Worm (Caenorhabditis elegans) whole organism, young adult: ENCODE measurements around the gene tebp-1.

Experiments used
- B0019.2 ChIP-seq: fragments of 200-800 bp; sonication (Bioruptor generic); conservative IDR thresholded peaks from 2 replicates; pipeline ENCODE4 v1.3.6; 2022; ENCODE audit warnings: missing genetic modification reagents, missing genetic modification characterization, missing compliant biosample characterization
- B0035.1 ChIP-seq: sonication (generic microtip); optimal IDR thresholded peaks from 2 replicates; lab custom pipeline; 2016; ENCODE audit warnings: missing genetic modification characterization, mild to moderate bottlenecking, missing compliant biosample characterization, missing genotype, missing genetic modification reagents
- B0336.3 ChIP-seq: fragments of 200-800 bp; sonication (Bioruptor generic); IDR thresholded peaks from 2 replicates; pipeline ENCODE4 v1.3.6; 2022; ENCODE audit warnings: missing genetic modification characterization, missing compliant biosample characterization
- D2030.7 ChIP-seq: fragments of 200-800 bp; sonication (Bioruptor generic); IDR thresholded peaks from 2 replicates; pipeline ENCODE4 v1.3.6; 2022; ENCODE audit warnings: missing genetic modification reagents, missing genetic modification characterization, missing compliant biosample characterization
- F49E8.2 ChIP-seq: sonication (generic microtip); optimal IDR thresholded peaks from 3 replicates; lab custom pipeline; 2017; ENCODE audit warnings: missing genetic modification characterization, mild to moderate bottlenecking, missing compliant biosample characterization, antibody characterized with exemption, moderate library complexity; ENCODE audit not compliant: insufficient read depth
- F55B11.4 ChIP-seq: sonication (generic microtip); optimal IDR thresholded peaks from 2 replicates; lab custom pipeline; 2016; ENCODE audit warnings: missing compliant biosample characterization, missing genetic modification characterization, borderline replicate concordance; ENCODE audit not compliant: insufficient read depth
- T26A5.8 ChIP-seq: sonication (generic microtip); optimal IDR thresholded peaks from 2 replicates; lab custom pipeline; 2016; ENCODE audit warnings: missing genetic modification characterization, missing compliant biosample characterization
- Y53G8AR.9 ChIP-seq: fragments of 200-800 bp; sonication (Bioruptor generic); conservative IDR thresholded peaks from 2 replicates; pipeline ENCODE4 v1.3.6; 2022; ENCODE audit warnings: missing genetic modification reagents, missing genetic modification characterization, missing compliant biosample characterization
- Y67H2A.10 ChIP-seq: fragments of 200-800 bp; sonication (Bioruptor generic); conservative IDR thresholded peaks from 2 replicates; pipeline ENCODE4 v1.3.6; 2022; ENCODE audit warnings: missing genetic modification reagents, missing genetic modification characterization, missing compliant biosample characterization
- Y79H2A.3 ChIP-seq: fragments of 200-800 bp; sonication (Bioruptor generic); conservative IDR thresholded peaks from 2 replicates; pipeline ENCODE4 v1.3.6; 2022; ENCODE audit warnings: missing genetic modification reagents, missing genetic modification characterization, missing compliant biosample characterization
- ZK185.1 ChIP-seq: sonication (generic microtip); optimal IDR thresholded peaks from 2 replicates; lab custom pipeline; 2016; ENCODE audit warnings: mild to moderate bottlenecking, missing genetic modification characterization, missing compliant biosample characterization; ENCODE audit not compliant: poor library complexity, severe bottlenecking
- ama-1 ChIP-seq, 3 experiments: fragments of 150-350 bp in 1 of 3; sonication (generic microtip) in 2 of 3; optimal IDR thresholded peaks; 2 replicates each; lab custom pipeline; 2014 to 2018; ENCODE audit warnings: missing biosample characterization in 2 of 3, missing genetic modification characterization in 2 of 3, missing genetic modification reagents in 2 of 3
- aptf-2 ChIP-seq: fragments of 200-800 bp; sonication (Bioruptor generic); conservative IDR thresholded peaks from 2 replicates; pipeline ENCODE4 v1.3.6; 2022; ENCODE audit warnings: missing genetic modification reagents, missing genetic modification characterization, missing compliant biosample characterization
- atf-7 ChIP-seq: sonication (generic microtip); optimal IDR thresholded peaks from 2 replicates; lab custom pipeline; 2017; ENCODE audit warnings: mild to moderate bottlenecking, missing genetic modification characterization, missing compliant biosample characterization
- athp-1 ChIP-seq: sonication (generic microtip); optimal IDR thresholded peaks from 2 replicates; lab custom pipeline; 2017; ENCODE audit warnings: mild to moderate bottlenecking, missing genetic modification characterization, missing compliant biosample characterization
- attf-5 ChIP-seq: fragments of 200-800 bp; sonication (Bioruptor generic); optimal IDR thresholded peaks from 2 replicates; lab custom pipeline; 2018; ENCODE audit warnings: mild to moderate bottlenecking, missing genetic modification characterization, missing compliant biosample characterization
- cebp-2 ChIP-seq: fragments of 200-800 bp; sonication (Bioruptor generic); IDR thresholded peaks from 2 replicates; pipeline ENCODE4 v1.3.6; 2022; ENCODE audit warnings: missing genetic modification characterization, missing compliant biosample characterization
- ceh-40 ChIP-seq: fragments of 200-800 bp; sonication (Bioruptor generic); IDR thresholded peaks from 2 replicates; pipeline ENCODE4 v1.3.6; 2022; ENCODE audit warnings: missing genetic modification characterization, missing compliant biosample characterization
- ceh-91 ChIP-seq: fragments of 200-800 bp; sonication (Bioruptor generic); IDR thresholded peaks from 2 replicates; pipeline ENCODE4 v1.3.6; 2022; ENCODE audit warnings: missing genetic modification reagents, missing genetic modification characterization, missing compliant biosample characterization
- chd-7 ChIP-seq: sonication (generic microtip); optimal IDR thresholded peaks from 2 replicates; lab custom pipeline; 2016; ENCODE audit warnings: mild to moderate bottlenecking, missing genetic modification characterization, moderate library complexity, missing compliant biosample characterization
- die-1 ChIP-seq: sonication (generic microtip); optimal IDR thresholded peaks from 2 replicates; lab custom pipeline; 2016; ENCODE audit warnings: missing genotype, mild to moderate bottlenecking, missing genetic modification characterization, missing compliant biosample characterization
- dox-1 ChIP-seq: fragments of 200-800 bp; sonication (Bioruptor generic); IDR thresholded peaks from 2 replicates; pipeline ENCODE4 v1.3.6; 2022; ENCODE audit warnings: missing genetic modification reagents, missing genetic modification characterization, missing compliant biosample characterization
- efl-1 ChIP-seq: fragments of 150-350 bp; optimal IDR thresholded peaks from 2 replicates; lab custom pipeline; 2014; ENCODE audit warnings: missing biosample characterization, missing genetic modification reagents, missing genetic modification characterization
- him-1 ChIP-seq: sonication (generic microtip); optimal IDR thresholded peaks from 2 replicates; lab custom pipeline; 2016; ENCODE audit warnings: missing genotype, missing genetic modification reagents, missing genetic modification characterization, missing compliant biosample characterization
- hlh-26 ChIP-seq: fragments of 200-800 bp; sonication (Bioruptor generic); conservative IDR thresholded peaks from 2 replicates; pipeline ENCODE4 v1.3.6; 2022; ENCODE audit warnings: missing genetic modification reagents, missing genetic modification characterization, missing compliant biosample characterization
- hrde-1 ChIP-seq: sonication (generic microtip); optimal IDR thresholded peaks from 2 replicates; lab custom pipeline; 2016; ENCODE audit warnings: missing genetic modification characterization, mild to moderate bottlenecking, missing compliant biosample characterization, moderate library complexity, missing genotype, missing genetic modification reagents, borderline replicate concordance
- let-526 ChIP-seq: fragments of 200-800 bp; sonication (Bioruptor generic); IDR thresholded peaks from 2 replicates; pipeline ENCODE4 v1.3.6; 2022; ENCODE audit warnings: missing genetic modification reagents, missing genetic modification characterization, missing compliant biosample characterization
- lin-54 ChIP-seq: fragments of 200-800 bp; sonication (Bioruptor generic); optimal IDR thresholded peaks from 2 replicates; lab custom pipeline; 2018; ENCODE audit warnings: mild to moderate bottlenecking, missing genetic modification characterization, missing compliant biosample characterization
- lsl-1 ChIP-seq: fragments of 200-800 bp; sonication (Bioruptor generic); optimal IDR thresholded peaks from 2 replicates; lab custom pipeline; 2018; ENCODE audit warnings: mild to moderate bottlenecking, missing genetic modification characterization, moderate library complexity, missing compliant biosample characterization
- madf-10 ChIP-seq: sonication (generic microtip); optimal IDR thresholded peaks from 2 replicates; lab custom pipeline; 2016; ENCODE audit warnings: mild to moderate bottlenecking, missing genetic modification characterization, missing compliant biosample characterization
- madf-3 ChIP-seq: fragments of 200-800 bp; sonication (Bioruptor generic); IDR thresholded peaks from 2 replicates; pipeline ENCODE4 v1.3.6; 2022; ENCODE audit warnings: missing genetic modification reagents, missing genetic modification characterization, missing compliant biosample characterization
- madf-6 ChIP-seq: fragments of 200-800 bp; sonication (Bioruptor generic); IDR thresholded peaks from 2 replicates; pipeline ENCODE4 v1.3.6; 2022; ENCODE audit warnings: missing genetic modification reagents, missing genetic modification characterization, missing compliant biosample characterization
- mcd-1 ChIP-seq: fragments of 200-800 bp; sonication (Bioruptor generic); IDR thresholded peaks from 2 replicates; pipeline ENCODE4 v1.3.6; 2022; ENCODE audit warnings: missing genetic modification reagents, missing genetic modification characterization, missing compliant biosample characterization
- mxl-1 ChIP-seq: sonication (generic microtip); optimal IDR thresholded peaks from 2 replicates; lab custom pipeline; 2016; ENCODE audit warnings: missing genetic modification characterization, missing compliant biosample characterization
- nfya-1 ChIP-seq: sonication (generic microtip); optimal IDR thresholded peaks from 2 replicates; lab custom pipeline; 2017; ENCODE audit warnings: antibody characterized with exemption, missing compliant biosample characterization, missing genetic modification characterization, borderline replicate concordance; ENCODE audit not compliant: insufficient read depth
- nfya-2 ChIP-seq: fragments of 200-800 bp; sonication (Bioruptor generic); IDR thresholded peaks from 2 replicates; pipeline ENCODE4 v1.3.6; 2022; ENCODE audit warnings: missing genetic modification reagents, missing genetic modification characterization, missing compliant biosample characterization
- nhr-27 ChIP-seq: fragments of 200-800 bp; sonication (Bioruptor generic); optimal IDR thresholded peaks from 2 replicates; lab custom pipeline; 2018; ENCODE audit warnings: mild to moderate bottlenecking, missing genetic modification characterization, moderate library complexity, missing compliant biosample characterization
- snpc-3.4 ChIP-seq: sonication (generic microtip); optimal IDR thresholded peaks from 2 replicates; lab custom pipeline; 2017; ENCODE audit warnings: missing genetic modification characterization, mild to moderate bottlenecking, missing compliant biosample characterization, antibody characterized with exemption, moderate library complexity, missing genotype, missing genetic modification reagents
- snpc-4 ChIP-seq, 5 experiments: fragments of 150-350 bp in 1 of 5; sonication (generic microtip) in 4 of 5; optimal IDR thresholded peaks; 2 replicates each; lab custom pipeline; 2014 to 2018; ENCODE audit warnings: missing genetic modification characterization in 5 of 5, missing biosample characterization in 3 of 5, antibody characterized with exemption in 2 of 5, mild to moderate bottlenecking in 2 of 5, missing compliant biosample characterization in 2 of 5, missing genotype in 2 of 5, moderate library complexity in 2 of 5, missing genetic modification reagents in 1 of 5
- tbp1 ChIP-seq: fragments of 200-800 bp; sonication (Bioruptor generic); optimal IDR thresholded peaks from 2 replicates; lab custom pipeline; 2018; ENCODE audit warnings: mild to moderate bottlenecking, missing genetic modification characterization, missing compliant biosample characterization
- tlf-1 ChIP-seq: fragments of 200-800 bp; sonication (Bioruptor generic); optimal IDR thresholded peaks from 2 replicates; lab custom pipeline; 2018; ENCODE audit warnings: mild to moderate bottlenecking, missing genetic modification characterization, missing compliant biosample characterization
- xnd-1 ChIP-seq: sonication (generic microtip); optimal IDR thresholded peaks from 2 replicates; lab custom pipeline; 2016; ENCODE audit warnings: missing genotype, missing genetic modification reagents, missing genetic modification characterization, missing compliant biosample characterization
- zfh-2 ChIP-seq: fragments of 200-800 bp; sonication (Bioruptor generic); conservative IDR thresholded peaks from 2 replicates; pipeline ENCODE4 v1.3.6; 2022; ENCODE audit warnings: missing genetic modification reagents, missing genetic modification characterization, missing compliant biosample characterization
- zim-3 ChIP-seq: sonication (generic microtip); optimal IDR thresholded peaks from 2 replicates; lab custom pipeline; 2017; ENCODE audit warnings: mild to moderate bottlenecking, missing genetic modification characterization, moderate library complexity, missing compliant biosample characterization

Gene tebp-1

ce11 chrII:14349356-14349923, 12.4 kb upstream of the tebp-1 start, which contains the start of the genes Y54G11A.17, lin-7 and elof-1 (continued):
- peak; percentile 5 for TF ChIP-seq madf-10 (tag; lab: Kevin White, UChicago)
- TF ChIP-seq F55B11.4 (tag; lab: Kevin White, UChicago): no peak
- TF ChIP-seq nfya-1: no peak
- peak; percentile 68 for TF ChIP-seq tbp1

- TF ChIP-seq mxl-1 (tag; lab: Kevin White, UChicago): no peak
- peak; percentile 30 for TF ChIP-seq lin-54
- TF ChIP-seq cebp-2: no peak
- peak; percentile 38 for TF ChIP-seq zim-3 (tag; lab: Kevin White, UChicago)
- no peak for TF ChIP-seq ama-1 (optimal IDR thresholded peaks at IDR 0.05; lab: Kevin White, UChicago)
- TF ChIP-seq ama-1 (GFP tag; optimal IDR thresholded peaks at IDR 0.05; lab: Kevin White, UChicago): peak in 1 of 2 experiments; percentile 75
- no peak for TF ChIP-seq attf-5 (GFP tag; lab: Kevin White, UChicago)
- TF ChIP-seq mcd-1 (GFP tag; lab: Robert Waterston, UW): peak; percentile 38; the same call in 1 of the 2 replicates
- peak; percentile 87 for TF ChIP-seq B0336.3 (GFP tag; lab: Robert Waterston, UW)
- TF ChIP-seq atf-7 (tag; lab: Kevin White, UChicago): peak; percentile 68
- TF ChIP-seq ZK185.1 (tag; lab: Kevin White, UChicago): no peak
- TF ChIP-seq madf-3 (GFP tag; lab: Robert Waterston, UW): peak; percentile 78; the same call in 1 of the 2 replicates
- peak; percentile 53 for TF ChIP-seq athp-1
- TF ChIP-seq F49E8.2 (tag; lab: Kevin White, UChicago): peak; percentile 75
- TF ChIP-seq dox-1: no peak
- TF ChIP-seq hrde-1: peak; percentile 70
- TF ChIP-seq nhr-27 (tag; lab: Kevin White, UChicago): no peak
- TF ChIP-seq aptf-2: no peak
- peak; percentile 75 for TF ChIP-seq madf-6
- peak; percentile 46 for TF ChIP-seq lsl-1 (GFP tag; lab: Kevin White, UChicago)
- peak; percentile 59; the same call in 1 of the 2 replicates for TF ChIP-seq ceh-40 (GFP tag; lab: Robert Waterston, UW)
- peak; percentile 48 for TF ChIP-seq tbp1
- TF ChIP-seq snpc-4 (GFP tag; optimal IDR thresholded peaks at IDR 0.05; lab: Kevin White, UChicago): no peak
- TF ChIP-seq snpc-4 (tag; optimal IDR thresholded peaks at IDR 0.05; lab: Kevin White, UChicago): peak in 1 of 4 experiments; percentile 42
- TF ChIP-seq hlh-26 (GFP tag; lab: Robert Waterston, UW): no peak
- TF ChIP-seq efl-1 (GFP tag; lab: Kevin White, UChicago): no peak
- TF ChIP-seq nfya-2 (GFP tag; lab: Robert Waterston, UW): 0 out of 2 replicates have a peak, but pooled peaks have one; percentile 66
- TF ChIP-seq Y67H2A.10 (GFP tag; lab: Robert Waterston, UW): 0 out of 2 replicates have a peak, but pooled peaks have one; percentile 49
- peak; percentile 4 for TF ChIP-seq T26A5.8
- TF ChIP-seq xnd-1 (tag; lab: Kevin White, UChicago): peak; percentile 40
- peak; percentile 63 for TF ChIP-seq chd-7 (tag; lab: Kevin White, UChicago)
- TF ChIP-seq tlf-1 (GFP tag; lab: Kevin White, UChicago): peak; percentile 31
- TF ChIP-seq snpc-3.4 (tag; lab: Kevin White, UChicago): no peak
- TF ChIP-seq D2030.7 (GFP tag; lab: Robert Waterston, UW): 0 out of 2 replicates have a peak, but pooled peaks have one; percentile 13
- TF ChIP-seq B0035.1 (tag; lab: Kevin White, UChicago): no peak
- peak; percentile 6; the same call in 1 of the 2 replicates for TF ChIP-seq zfh-2 (GFP tag; lab: Robert Waterston, UW)
- 0 out of 2 replicates have a peak, but pooled peaks have one; percentile 32 for TF ChIP-seq Y79H2A.3 (GFP tag; lab: Robert Waterston, UW)
- no peak for TF ChIP-seq die-1 (tag; lab: Kevin White, UChicago)
- TF ChIP-seq let-526 (GFP tag; lab: Robert Waterston, UW): no peak
- TF ChIP-seq ceh-91 (GFP tag; lab: Robert Waterston, UW): no peak
- TF ChIP-seq B0019.2 (GFP tag; lab: Robert Waterston, UW): no peak
- no peak for TF ChIP-seq him-1 (tag; lab: Kevin White, UChicago)
- 0 out of 2 replicates have a peak, but pooled peaks have one; percentile 51 for TF ChIP-seq Y53G8AR.9 (GFP tag; lab: Robert Waterston, UW)
Observed at ce11 chrII:14350768-14351167, 11.1 kb upstream of the tebp-1 start.
